Fruit fly (Drosophila melanogaster) whole organism: Measurements from ENCODE around the gene vri.

Experiments used
- CG8478 ChIP-seq: fragments of >200 bp; optimal IDR thresholded peaks from 2 replicates; lab custom pipeline; 2018; ENCODE audit warnings: inconsistent platforms
- Dll ChIP-seq: fragments of >200 bp; optimal IDR thresholded peaks from 2 replicates; lab custom pipeline; 2017
- EcR ChIP-seq, 2 experiments: fragments of >200 bp; optimal IDR thresholded peaks; 2 replicates each; lab custom pipeline; 2017; ENCODE audit warnings: missing biosample characterization in 2 of 2, missing genetic modification characterization in 2 of 2, missing genetic modification reagents in 2 of 2
- pan ChIP-seq: fragments of >200 bp; optimal IDR thresholded peaks from 2 replicates; lab custom pipeline; 2017
- psq ChIP-seq: fragments of >200 bp; optimal IDR thresholded peaks from 2 replicates; lab custom pipeline; 2017
- usp ChIP-seq: fragments of >200 bp; optimal IDR thresholded peaks from 2 replicates; lab custom pipeline; 2017; ENCODE audit warnings: missing biosample characterization, missing genetic modification characterization, mixed read lengths

- TF ChIP-seq psq (lab: Kevin White, UChicago) = no peak
- no peak for TF ChIP-seq CG8478 (lab: Kevin White, UChicago)
- no peak for TF ChIP-seq usp (GFP tag; lab: Kevin White, UChicago)
- TF ChIP-seq pan (lab: Kevin White, UChicago) = no peak
- no peak for TF ChIP-seq EcR (GFP tag; optimal IDR thresholded peaks at IDR 0.05; lab: Kevin White, UChicago)
- TF ChIP-seq Dll (lab: Kevin White, UChicago) = no peak
Observed at dm6 chr2L:5342119-5342817, 53.5 kb downstream of the vri start, which contains the start of gene Acsf2.
